Worm (Caenorhabditis elegans): ENCODE results near the gene pud-1.1.

- TF ChIP-seq T20F7.1 (GFP tag; optimal IDR thresholded peaks at IDR 0.05) (no peak), dve-1 (tag; optimal IDR thresholded peaks at IDR 0.05; ENCODE audit: insufficient read depth) (peak; percentile 92), dmd-8 (GFP tag; IDR thresholded peaks at IDR 0.05) (no peak), ztf-7 (tag; optimal IDR thresholded peaks at IDR 0.05) (no peak), ces-1 (GFP tag; optimal IDR thresholded peaks at IDR 0.05) (no peak), unc-130 (GFP tag; optimal IDR thresholded peaks at IDR 0.05) (no peak), egl-27 (tag; optimal IDR thresholded peaks at IDR 0.05) (no peak), lin-13 (GFP tag; optimal IDR thresholded peaks at IDR 0.05) (no peak), nhr-237 (tag; optimal IDR thresholded peaks at IDR 0.05) (no peak), nhr-111 (GFP tag; optimal IDR thresholded peaks at IDR 0.05) (no peak), lin-15B (tag; optimal IDR thresholded peaks at IDR 0.05) (no peak), dpl-1 (GFP tag; optimal IDR thresholded peaks at IDR 0.05) (no peak)
Observed at ce11 chrV:2327124-2327523, 3.1 kb upstream of the pud-1.1 start.

Data from whole organism, L4 larva.